Worm (Caenorhabditis elegans) whole organism, mixed stage, embryonic: ENCODE data around the gene srpa-72.

Experiments
- M03D4.4 ChIP-seq: sonication (generic microtip); optimal IDR thresholded peaks from 2 replicates; lab custom pipeline; 2017; ENCODE audit warnings: mild to moderate bottlenecking, missing genetic modification characterization, missing compliant biosample characterization
- bed-3 ChIP-seq: fragments of 200-800 bp; sonication (Bioruptor generic); optimal IDR thresholded peaks from 3 replicates; lab custom pipeline; 2018; ENCODE audit warnings: mild to moderate bottlenecking, missing genetic modification characterization, moderate library complexity, missing compliant biosample characterization
- blmp-1 ChIP-seq: fragments of 150-350 bp; optimal IDR thresholded peaks from 2 replicates; lab custom pipeline; 2014; ENCODE audit warnings: missing biosample characterization, missing genetic modification characterization
- ceh-39 ChIP-seq: fragments of 150-350 bp; optimal IDR thresholded peaks from 2 replicates; lab custom pipeline; 2014; ENCODE audit warnings: missing biosample characterization, missing genetic modification characterization
- ceh-43 ChIP-seq: fragments of 200-800 bp; sonication (Bioruptor generic); optimal IDR thresholded peaks from 2 replicates; lab custom pipeline; 2018; ENCODE audit warnings: mild to moderate bottlenecking, missing genetic modification characterization, moderate library complexity, missing compliant biosample characterization
- ceh-83 ChIP-seq: fragments of 200-800 bp; sonication (Bioruptor generic); optimal IDR thresholded peaks from 2 replicates; lab custom pipeline; 2018; ENCODE audit warnings: mild to moderate bottlenecking, missing genetic modification characterization, missing compliant biosample characterization
- ces-1 ChIP-seq: fragments of 150-350 bp; optimal IDR thresholded peaks from 2 replicates; lab custom pipeline; 2014; ENCODE audit warnings: missing biosample characterization, missing genetic modification reagents, missing genetic modification characterization
- cnd-1 ChIP-seq: fragments of 200-800 bp; sonication (Bioruptor generic); optimal IDR thresholded peaks from 2 replicates; lab custom pipeline; 2018; ENCODE audit warnings: mild to moderate bottlenecking, missing genetic modification characterization, missing compliant biosample characterization
- drap-1 ChIP-seq: fragments of 200-800 bp; sonication (Bioruptor generic); optimal IDR thresholded peaks from 3 replicates; lab custom pipeline; 2018; ENCODE audit warnings: mild to moderate bottlenecking, missing genetic modification characterization, missing compliant biosample characterization
- flh-1 ChIP-seq: fragments of 200-800 bp; sonication (Bioruptor generic); optimal IDR thresholded peaks from 2 replicates; lab custom pipeline; 2018; ENCODE audit warnings: mild to moderate bottlenecking, missing genetic modification characterization, moderate library complexity, missing compliant biosample characterization
- ham-2 ChIP-seq: fragments of 200-800 bp; sonication (Bioruptor generic); optimal IDR thresholded peaks from 2 replicates; lab custom pipeline; 2018; ENCODE audit warnings: mild to moderate bottlenecking, missing genetic modification characterization, missing compliant biosample characterization
- hlh-1 ChIP-seq: fragments of 150-350 bp; optimal IDR thresholded peaks from 2 replicates; lab custom pipeline; 2014; ENCODE audit warnings: missing biosample characterization, missing genetic modification reagents, missing genetic modification characterization
- lin-13 ChIP-seq: fragments of 150-350 bp; optimal IDR thresholded peaks from 2 replicates; lab custom pipeline; 2014; ENCODE audit warnings: missing biosample characterization, missing genetic modification characterization
- lin-32 ChIP-seq: fragments of 200-800 bp; sonication (Bioruptor generic); optimal IDR thresholded peaks from 2 replicates; lab custom pipeline; 2018; ENCODE audit warnings: mild to moderate bottlenecking, missing genetic modification characterization, missing compliant biosample characterization
- lsy-2 ChIP-seq: fragments of 150-350 bp; optimal IDR thresholded peaks from 2 replicates; lab custom pipeline; 2014; ENCODE audit warnings: missing biosample characterization, missing genetic modification characterization
- mab-5 ChIP-seq: fragments of 150-350 bp; optimal IDR thresholded peaks from 2 replicates; lab custom pipeline; 2014; ENCODE audit warnings: missing biosample characterization, missing genetic modification characterization
- mep-1 ChIP-seq: fragments of 150-350 bp; optimal IDR thresholded peaks from 2 replicates; lab custom pipeline; 2017; ENCODE audit warnings: missing biosample characterization, missing genetic modification reagents, missing genetic modification characterization, inconsistent platforms
- mls-2 ChIP-seq: sonication (generic microtip); optimal IDR thresholded peaks from 2 replicates; lab custom pipeline; 2016; ENCODE audit warnings: mild to moderate bottlenecking, missing genetic modification characterization, moderate library complexity, missing compliant biosample characterization
- nhr-12 ChIP-seq: fragments of 150-350 bp; optimal IDR thresholded peaks from 2 replicates; lab custom pipeline; 2014; ENCODE audit warnings: missing biosample characterization, missing genetic modification characterization
- nhr-237 ChIP-seq: fragments of 150-350 bp; optimal IDR thresholded peaks from 2 replicates; lab custom pipeline; 2014; ENCODE audit warnings: missing biosample characterization, missing genetic modification characterization
- nhr-28 ChIP-seq: fragments of 150-350 bp; optimal IDR thresholded peaks from 2 replicates; lab custom pipeline; 2014; ENCODE audit warnings: missing biosample characterization, missing genetic modification characterization
- nhr-76 ChIP-seq: sonication (generic microtip); optimal IDR thresholded peaks from 2 replicates; lab custom pipeline; 2017; ENCODE audit warnings: missing biosample characterization, missing genetic modification characterization
- pha-4 ChIP-seq: fragments of 150-350 bp; optimal IDR thresholded peaks from 2 replicates; lab custom pipeline; 2018; ENCODE audit warnings: missing biosample characterization, missing genetic modification reagents, missing genetic modification characterization
- sptf-1 ChIP-seq: sonication (generic microtip); optimal IDR thresholded peaks from 2 replicates; lab custom pipeline; 2017; ENCODE audit warnings: mild to moderate bottlenecking, missing genetic modification characterization, moderate library complexity, missing compliant biosample characterization
- tbx-8 ChIP-seq: fragments of 200-800 bp; sonication (Bioruptor generic); optimal IDR thresholded peaks from 2 replicates; lab custom pipeline; 2018; ENCODE audit warnings: mild to moderate bottlenecking, missing genetic modification characterization, moderate library complexity, missing compliant biosample characterization
- unc-120 ChIP-seq: sonication (generic microtip); optimal IDR thresholded peaks from 2 replicates; lab custom pipeline; 2017; ENCODE audit warnings: missing genetic modification characterization, missing compliant biosample characterization; ENCODE audit not compliant: poor library complexity, severe bottlenecking
- unc-39 ChIP-seq: fragments of 150-350 bp; optimal IDR thresholded peaks from 2 replicates; lab custom pipeline; 2014; ENCODE audit warnings: missing biosample characterization, missing genetic modification characterization
- unc-62 ChIP-seq: fragments of 150-350 bp; optimal IDR thresholded peaks from 2 replicates; lab custom pipeline; 2014; ENCODE audit warnings: missing biosample characterization, missing genetic modification reagents, missing genetic modification characterization
- zip-8 ChIP-seq: fragments of 150-350 bp; optimal IDR thresholded peaks from 2 replicates; lab custom pipeline; 2014; ENCODE audit warnings: missing biosample characterization, missing genetic modification characterization
- ztf-11 ChIP-seq: fragments of 150-350 bp; optimal IDR thresholded peaks from 2 replicates; lab custom pipeline; 2014; ENCODE audit warnings: missing biosample characterization, missing genetic modification characterization

The srpa-72 gene

DNA sequence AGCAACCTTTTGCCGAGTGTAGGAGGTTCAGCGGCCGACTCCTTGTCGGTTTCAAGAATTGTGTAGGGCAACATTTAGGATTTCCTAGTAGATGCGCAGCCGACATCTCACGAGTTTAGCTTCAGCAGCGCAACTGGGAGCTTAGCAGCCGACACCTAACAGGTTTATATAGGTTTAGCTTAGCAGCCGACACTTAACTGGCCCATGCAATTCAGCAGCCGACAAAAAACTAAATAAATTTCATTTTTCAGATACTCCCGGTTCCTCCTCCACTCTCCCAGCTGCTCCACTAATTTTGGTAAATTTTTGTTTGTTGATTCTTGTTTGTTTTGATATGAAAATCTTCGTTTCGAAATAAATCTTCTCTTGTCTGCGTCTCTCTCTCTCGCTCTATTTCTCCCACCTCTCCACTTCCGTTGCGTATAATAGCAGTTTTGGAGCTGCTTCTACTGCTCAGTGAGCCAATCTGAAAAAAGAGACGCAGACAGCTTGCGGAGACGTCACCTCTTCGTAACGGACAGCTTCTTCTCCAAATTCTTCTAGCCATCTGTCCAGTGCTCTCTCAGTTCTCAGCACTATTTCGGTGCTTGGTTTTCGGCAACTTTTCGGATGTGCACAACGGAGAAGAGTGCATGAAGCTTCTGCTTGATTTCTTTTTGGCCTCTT is 39.2 kb upstream of the srpa-72 start:
- TF ChIP-seq M03D4.4 (tag; lab: Kevin White, UChicago) (no peak), ces-1 (GFP tag; lab: Kevin White, UChicago) (peak; percentile 80), drap-1 (no peak), unc-62 (GFP tag; lab: Kevin White, UChicago) (peak; percentile 73), mep-1 (tag; lab: Kevin White, UChicago) (peak; percentile 48)

- no peak for TF ChIP-seq bed-3
- no peak for TF ChIP-seq M03D4.4 (tag; lab: Kevin White, UChicago)
- TF ChIP-seq tbx-8 (GFP tag; lab: Kevin White, UChicago) = no peak
- no peak for TF ChIP-seq unc-62 (GFP tag; lab: Kevin White, UChicago)
- no peak for TF ChIP-seq pha-4 (tag; lab: Kevin White, UChicago)
- TF ChIP-seq nhr-28 = no peak
- no peak for TF ChIP-seq mab-5 (tag; lab: Kevin White, UChicago)
- TF ChIP-seq ceh-39 (tag; lab: Kevin White, UChicago) = no peak
- TF ChIP-seq ceh-43 (GFP tag; lab: Kevin White, UChicago) = no peak
- TF ChIP-seq blmp-1 (tag; lab: Kevin White, UChicago) = no peak
- TF ChIP-seq unc-120 (tag; lab: Kevin White, UChicago) = no peak
- no peak for TF ChIP-seq zip-8 (tag; lab: Kevin White, UChicago)
- no peak for TF ChIP-seq unc-39 (tag; lab: Kevin White, UChicago)
- TF ChIP-seq mep-1 (tag; lab: Kevin White, UChicago) = no peak
- TF ChIP-seq sptf-1 (tag; lab: Kevin White, UChicago) = no peak
- no peak for TF ChIP-seq nhr-76 (tag; lab: Kevin White, UChicago)
- no peak for TF ChIP-seq drap-1
Measured at ce11 chrII:2749595-2750048, 37.7 kb upstream of the srpa-72 start, which contains the start of gene F29A7.4. F29A7.4 (plus strand) TSS chrII:2749998.

ce11 chrII:2751278-2751677 is 36.0 kb upstream of the srpa-72 start:
- TF ChIP-seq cnd-1 (tag; lab: Kevin White, UChicago) (no peak), ceh-43 (GFP tag; lab: Kevin White, UChicago) (no peak), mls-2 (tag; lab: Kevin White, UChicago) (no peak), drap-1 (no peak), nhr-12 (no peak), lsy-2 (no peak), flh-1 (GFP tag; lab: Kevin White, UChicago) (no peak), lin-32 (GFP tag; lab: Kevin White, UChicago) (no peak), sptf-1 (tag; lab: Kevin White, UChicago) (no peak), nhr-76 (tag; lab: Kevin White, UChicago) (no peak), ceh-83 (GFP tag; lab: Kevin White, UChicago) (no peak), mab-5 (tag; lab: Kevin White, UChicago) (no peak), ztf-11 (tag; lab: Kevin White, UChicago) (no peak), unc-39 (tag; lab: Kevin White, UChicago) (no peak), bed-3 (no peak), zip-8 (tag; lab: Kevin White, UChicago) (no peak), nhr-237 (tag; lab: Kevin White, UChicago) (no peak), ces-1 (GFP tag; lab: Kevin White, UChicago) (no peak), pha-4 (tag; lab: Kevin White, UChicago) (no peak), hlh-1 (tag; lab: Kevin White, UChicago) (no peak)

DNA sequence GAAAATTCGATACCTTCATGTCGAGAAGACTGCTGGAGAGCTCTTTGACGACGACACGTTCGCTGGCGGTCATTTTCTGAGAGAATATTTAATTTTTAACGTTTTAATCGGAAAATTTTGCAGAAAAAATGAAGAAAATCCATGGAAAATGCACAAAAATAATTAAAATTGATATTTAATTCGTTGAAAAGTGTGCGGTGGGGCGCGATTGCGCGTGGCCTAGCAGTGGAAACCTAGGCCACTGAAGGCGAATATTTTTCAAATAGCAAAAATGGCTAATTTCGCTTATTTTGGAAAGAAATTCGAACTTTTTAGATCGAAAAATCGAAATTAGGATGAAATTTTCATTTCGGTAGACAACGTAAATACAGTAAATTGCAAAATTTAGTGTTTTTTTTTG is 34.7 kb upstream of the srpa-72 start, which contains the start of gene F29A7.6:
TSS of gene F29A7.6 (minus strand) at position 76 of the 400 bp plus-strand sequence.
- TF ChIP-seq ces-1 (GFP tag; lab: Kevin White, UChicago) (peak; percentile 74), sptf-1 (tag; lab: Kevin White, UChicago) (peak; percentile 65), mep-1 (tag; lab: Kevin White, UChicago) (peak; percentile 36), ceh-43 (GFP tag; lab: Kevin White, UChicago) (no peak), ceh-39 (tag; lab: Kevin White, UChicago) (no peak), ham-2 (GFP tag; lab: Kevin White, UChicago) (peak; percentile 46), nhr-28 (no peak), lin-13 (tag; lab: Kevin White, UChicago) (peak; percentile 51), pha-4 (tag; lab: Kevin White, UChicago) (peak; percentile 18), M03D4.4 (tag; lab: Kevin White, UChicago) (peak; percentile 20), hlh-1 (tag; lab: Kevin White, UChicago) (peak; percentile 2)
